Worm (Caenorhabditis elegans) whole organism, early embryonic: ENCODE measurements around the gene sri-66.

Experiments used
- B0310.2 ChIP-seq: sonication (generic microtip); optimal IDR thresholded peaks from 2 replicates; lab custom pipeline; 2016; ENCODE audit warnings: mild to moderate bottlenecking, missing genetic modification characterization, missing compliant biosample characterization
- F13C5.2 ChIP-seq: sonication (generic microtip); optimal IDR thresholded peaks from 2 replicates; lab custom pipeline; 2017; ENCODE audit warnings: mild to moderate bottlenecking, missing genetic modification characterization, inconsistent platforms, missing compliant biosample characterization
- aly-1 ChIP-seq: sonication (generic microtip); optimal IDR thresholded peaks from 2 replicates; lab custom pipeline; 2016; ENCODE audit warnings: missing genetic modification characterization, missing compliant biosample characterization
- ama-1 ChIP-seq: fragments of 150-350 bp; optimal IDR thresholded peaks from 2 replicates; lab custom pipeline; 2014
- ets-7 ChIP-seq: sonication (generic microtip); optimal IDR thresholded peaks from 2 replicates; lab custom pipeline; 2016; ENCODE audit warnings: missing genotype, missing genetic modification characterization, missing compliant biosample characterization
- flt-1 ChIP-seq: fragments of 200-800 bp; sonication (Bioruptor generic); IDR thresholded peaks from 2 replicates; pipeline ENCODE4 v1.3.6; 2022; ENCODE audit warnings: missing genetic modification characterization, missing compliant biosample characterization
- hmg-4 ChIP-seq: fragments of 200-800 bp; sonication (Bioruptor generic); optimal IDR thresholded peaks from 2 replicates; lab custom pipeline; 2018; ENCODE audit warnings: mild to moderate bottlenecking, missing genetic modification characterization, missing compliant biosample characterization
- hnd-1 ChIP-seq: sonication (generic microtip); optimal IDR thresholded peaks from 2 replicates; lab custom pipeline; 2016; ENCODE audit warnings: missing genetic modification characterization, missing compliant biosample characterization
- sea-1 ChIP-seq: fragments of 200-800 bp; sonication (Bioruptor generic); conservative IDR thresholded peaks from 2 replicates; pipeline ENCODE4 v1.3.6; 2022; ENCODE audit warnings: missing genetic modification characterization, missing compliant biosample characterization

- no peak for TF ChIP-seq hnd-1 (tag; lab: Kevin White, UChicago)
- no peak for TF ChIP-seq ama-1 (lab: Kevin White, UChicago)
- TF ChIP-seq aly-1 (tag; lab: Kevin White, UChicago): no peak
- no peak for TF ChIP-seq hmg-4 (GFP tag; lab: Kevin White, UChicago)
- no peak for TF ChIP-seq B0310.2 (tag; lab: Kevin White, UChicago)
- no peak for TF ChIP-seq F13C5.2 (tag; lab: Kevin White, UChicago)
- no peak for TF ChIP-seq sea-1 (GFP tag; lab: Robert Waterston, UW)
- TF ChIP-seq flt-1 (GFP tag; lab: Robert Waterston, UW): no peak
- no peak for TF ChIP-seq ets-7 (tag; lab: Kevin White, UChicago)
Measured at ce11 chrV:17022613-17023322, 37.3 kb upstream of the sri-66 start, which contains the start of the genes F49H6.8 and F49H6.5.
